Worm (Caenorhabditis elegans) whole organism, midembryonic: ENCODE measurements around the gene Y62H9A.3.

Experiments
- med-1 ChIP-seq: sonication (generic microtip); optimal IDR thresholded peaks from 2 replicates; lab custom pipeline; 2017; ENCODE audit warnings: missing genetic modification characterization, mild to moderate bottlenecking, missing compliant biosample characterization, antibody characterized with exemption, missing genetic modification reagents; ENCODE audit not compliant: insufficient read depth
- tab-1 ChIP-seq: fragments of 200-800 bp; sonication (Bioruptor generic); IDR thresholded peaks from 2 replicates; pipeline ENCODE4 v1.3.6; 2022; ENCODE audit warnings: missing genetic modification characterization, missing compliant biosample characterization
- ztf-29 ChIP-seq: fragments of 200-800 bp; sonication (Bioruptor generic); IDR thresholded peaks from 2 replicates; pipeline ENCODE4 v1.3.6; 2022; ENCODE audit warnings: missing genetic modification reagents, missing genetic modification characterization, missing compliant biosample characterization

DNA sequence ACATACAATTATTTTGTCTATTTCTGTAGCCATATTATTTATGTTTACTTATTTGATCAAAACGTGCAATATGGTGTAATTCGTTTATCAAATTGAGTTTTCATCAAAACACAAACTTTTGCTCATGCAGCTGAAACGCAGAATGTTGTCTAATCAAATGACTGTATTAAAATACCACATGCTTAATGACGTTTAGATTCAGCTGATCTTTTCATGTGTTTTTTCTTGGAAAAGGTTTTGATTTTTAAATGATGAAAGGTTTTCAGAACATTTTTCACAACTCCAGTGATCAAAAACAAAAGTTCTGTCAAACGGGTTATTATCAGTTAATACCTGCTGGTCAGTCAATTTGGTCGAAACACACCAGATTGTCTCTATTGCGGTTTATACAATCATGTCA is 4.5 kb downstream of the Y62H9A.3 start, which contains the start of gene Y62H9A.1:
- TF ChIP-seq tab-1 (GFP tag; lab: Robert Waterston, UW) = no peak
- no peak for TF ChIP-seq ztf-29
- TF ChIP-seq med-1 (GFP tag; lab: Kevin White, UChicago) = no peak
